Worm (Caenorhabditis elegans) whole organism, L1 larva: ENCODE measurements around the gene tir-1.
A peak's percentile ranks its signal among the peaks of the same experiment; 100 is the strongest.

Source experiments
- C04F5.9 ChIP-seq: sonication (generic microtip); optimal IDR thresholded peaks from 2 replicates; lab custom pipeline; 2016; ENCODE audit warnings: missing genetic modification characterization, missing compliant biosample characterization
- C16A3.4 ChIP-seq: fragments of 150-350 bp; optimal IDR thresholded peaks from 2 replicates; lab custom pipeline; 2014; ENCODE audit warnings: missing biosample characterization, missing genetic modification characterization
- C34B4.2 ChIP-seq: sonication (generic microtip); optimal IDR thresholded peaks from 2 replicates; lab custom pipeline; 2017; ENCODE audit warnings: mild to moderate bottlenecking, missing genetic modification characterization, missing compliant biosample characterization
- aha-1 ChIP-seq: fragments of 150-350 bp; optimal IDR thresholded peaks from 2 replicates; lab custom pipeline; 2014; ENCODE audit warnings: missing biosample characterization, missing genetic modification characterization
- aly-2 ChIP-seq: fragments of 150-350 bp; optimal IDR thresholded peaks from 2 replicates; lab custom pipeline; 2014; ENCODE audit warnings: missing biosample characterization, missing genetic modification characterization
- ama-1 ChIP-seq: fragments of 150-350 bp; optimal IDR thresholded peaks from 2 replicates; lab custom pipeline; 2014
- blmp-1 ChIP-seq: fragments of 150-350 bp; optimal IDR thresholded peaks from 2 replicates; lab custom pipeline; 2014; ENCODE audit warnings: missing biosample characterization, missing genetic modification characterization
- ceh-63 ChIP-seq: fragments of 200-800 bp; sonication (Bioruptor generic); optimal IDR thresholded peaks from 2 replicates; lab custom pipeline; 2018; ENCODE audit warnings: mild to moderate bottlenecking, missing genetic modification characterization, missing compliant biosample characterization
- ceh-8 ChIP-seq: fragments of 200-800 bp; sonication (Bioruptor generic); optimal IDR thresholded peaks from 2 replicates; lab custom pipeline; 2018; ENCODE audit warnings: mild to moderate bottlenecking, missing genetic modification characterization, moderate library complexity, missing compliant biosample characterization
- ceh-82 ChIP-seq, 3 experiments: fragments of 150-350 bp in 1 of 3; sonication (generic microtip) in 2 of 3; optimal IDR thresholded peaks; 2 replicates each; lab custom pipeline; 2014 to 2017; ENCODE audit warnings: missing biosample characterization in 3 of 3, missing genetic modification characterization in 3 of 3
- dpl-1 ChIP-seq, 3 experiments: fragments of 150-350 bp in 2 of 3; sonication (generic microtip) in 1 of 3; optimal IDR thresholded peaks; 2 replicates each; lab custom pipeline; 2014 to 2017; ENCODE audit warnings: missing biosample characterization in 3 of 3, missing genetic modification characterization in 3 of 3, missing genetic modification reagents in 3 of 3
- dsc-1 ChIP-seq: sonication (generic microtip); optimal IDR thresholded peaks from 2 replicates; lab custom pipeline; 2016; ENCODE audit warnings: mild to moderate bottlenecking, missing genetic modification characterization, missing compliant biosample characterization
- efl-1 ChIP-seq, 4 experiments: fragments of 150-350 bp; optimal IDR thresholded peaks in 3 of 4; peaks in 1 of 4; 1 replicate in 1 of 4; 2 replicates in 3 of 4; lab custom pipeline; 2014; ENCODE audit warnings: missing biosample characterization in 2 of 4, missing genetic modification characterization in 2 of 4, missing genetic modification reagents in 2 of 4
- efl-3 ChIP-seq: fragments of 200-800 bp; sonication (Bioruptor generic); optimal IDR thresholded peaks from 2 replicates; lab custom pipeline; 2018; ENCODE audit warnings: mild to moderate bottlenecking, missing genetic modification characterization, missing compliant biosample characterization
- egl-13 ChIP-seq: sonication (generic microtip); optimal IDR thresholded peaks from 2 replicates; lab custom pipeline; 2016; ENCODE audit warnings: missing genotype, missing genetic modification reagents, missing genetic modification characterization, missing compliant biosample characterization
- egl-27 ChIP-seq, 2 experiments: fragments of 150-350 bp in 1 of 2; sonication (generic microtip); optimal IDR thresholded peaks; 3 replicates each; lab custom pipeline; 2017 to 2018; ENCODE audit warnings: missing biosample characterization in 2 of 2, missing genetic modification characterization in 2 of 2, missing genetic modification reagents in 2 of 2
- elt-3 ChIP-seq, 6 experiments: fragments of 150-350 bp in 1 of 6; sonication (generic microtip); optimal IDR thresholded peaks; 2 replicates each; lab custom pipeline; 2017 to 2018; ENCODE audit warnings: missing biosample characterization in 6 of 6, missing genetic modification characterization in 6 of 6, inconsistent platforms in 1 of 6
- fkh-10 ChIP-seq: sonication (generic microtip); optimal IDR thresholded peaks from 2 replicates; lab custom pipeline; 2017; ENCODE audit warnings: missing biosample characterization, missing genetic modification reagents, missing genetic modification characterization
- fkh-8 ChIP-seq: sonication (generic microtip); optimal IDR thresholded peaks from 2 replicates; lab custom pipeline; 2016; ENCODE audit warnings: mild to moderate bottlenecking, missing genetic modification characterization, missing compliant biosample characterization
- hlh-17 ChIP-seq: fragments of 200-800 bp; sonication (Bioruptor generic); optimal IDR thresholded peaks from 2 replicates; lab custom pipeline; 2018; ENCODE audit warnings: missing genetic modification characterization, mild to moderate bottlenecking, missing compliant biosample characterization, moderate library complexity, borderline replicate concordance
- isw-1 ChIP-seq: fragments of 200-800 bp; sonication (Bioruptor generic); IDR thresholded peaks from 2 replicates; pipeline ENCODE4 v1.3.6; 2022; ENCODE audit warnings: missing genetic modification characterization, missing compliant biosample characterization
- lin-14 ChIP-seq: fragments of 200-800 bp; sonication (Bioruptor generic); optimal IDR thresholded peaks from 2 replicates; lab custom pipeline; 2018; ENCODE audit warnings: mild to moderate bottlenecking, missing genetic modification characterization, moderate library complexity, missing compliant biosample characterization
- lin-15B ChIP-seq: fragments of 150-350 bp; sonication (generic microtip); optimal IDR thresholded peaks from 3 replicates; lab custom pipeline; 2014; ENCODE audit warnings: missing biosample characterization, missing genetic modification characterization
- lin-35 ChIP-seq, 2 experiments: fragments of 150-350 bp; optimal IDR thresholded peaks; 2 replicates each; lab custom pipeline; 2014; ENCODE audit warnings: missing biosample characterization in 2 of 2, missing genetic modification characterization in 2 of 2, missing genetic modification reagents in 2 of 2
- lir-3 ChIP-seq: sonication (generic microtip); optimal IDR thresholded peaks from 2 replicates; lab custom pipeline; 2016; ENCODE audit warnings: mild to moderate bottlenecking, missing genetic modification characterization, moderate library complexity, missing compliant biosample characterization; ENCODE audit not compliant: poor library complexity
- lsy-2 ChIP-seq, 2 experiments: fragments of 150-350 bp; optimal IDR thresholded peaks; 2 replicates each; lab custom pipeline; 2014; ENCODE audit warnings: missing biosample characterization in 2 of 2, missing genetic modification characterization in 2 of 2
- mab-9 ChIP-seq: fragments of 200-800 bp; sonication (Bioruptor generic); IDR thresholded peaks from 2 replicates; pipeline ENCODE4 v1.3.6; 2022; ENCODE audit warnings: missing genetic modification reagents, missing genetic modification characterization, missing compliant biosample characterization
- mef-2 ChIP-seq: fragments of 150-350 bp; optimal IDR thresholded peaks from 2 replicates; lab custom pipeline; 2014; ENCODE audit warnings: missing biosample characterization, missing genetic modification characterization
- nhr-11 ChIP-seq: fragments of 150-350 bp; optimal IDR thresholded peaks from 2 replicates; lab custom pipeline; 2014; ENCODE audit warnings: missing biosample characterization, missing genetic modification characterization
- nhr-19 ChIP-seq: fragments of 200-800 bp; sonication (Bioruptor generic); conservative IDR thresholded peaks from 2 replicates; pipeline ENCODE4 v1.3.6; 2022; ENCODE audit warnings: missing genetic modification characterization, missing compliant biosample characterization
- nhr-28 ChIP-seq: fragments of 150-350 bp; optimal IDR thresholded peaks from 2 replicates; lab custom pipeline; 2014; ENCODE audit warnings: missing biosample characterization, missing genetic modification characterization
- nhr-76 ChIP-seq: sonication (generic microtip); optimal IDR thresholded peaks from 2 replicates; lab custom pipeline; 2017; ENCODE audit warnings: missing biosample characterization, missing genetic modification characterization
- nhr-84 ChIP-seq: sonication (generic microtip); optimal IDR thresholded peaks from 2 replicates; lab custom pipeline; 2017; ENCODE audit warnings: missing biosample characterization, missing genetic modification characterization
- pax-3 ChIP-seq: fragments of 200-800 bp; sonication (Bioruptor generic); optimal IDR thresholded peaks from 2 replicates; lab custom pipeline; 2018; ENCODE audit warnings: mild to moderate bottlenecking, missing genetic modification characterization, moderate library complexity, missing compliant biosample characterization
- rnt-1 ChIP-seq: sonication (generic microtip); optimal IDR thresholded peaks from 2 replicates; lab custom pipeline; 2016; ENCODE audit warnings: mild to moderate bottlenecking, missing genetic modification characterization, moderate library complexity, missing compliant biosample characterization
- skn-1 ChIP-seq: fragments of 150-350 bp; optimal IDR thresholded peaks from 2 replicates; lab custom pipeline; 2014; ENCODE audit warnings: missing biosample characterization, missing genetic modification characterization
- snu-23 ChIP-seq: sonication (generic microtip); optimal IDR thresholded peaks from 2 replicates; lab custom pipeline; 2016; ENCODE audit warnings: missing genetic modification characterization, missing compliant biosample characterization
- sox-4 ChIP-seq: sonication (generic microtip); optimal IDR thresholded peaks from 2 replicates; lab custom pipeline; 2016; ENCODE audit warnings: missing genetic modification characterization, missing compliant biosample characterization
- swsn-7 ChIP-seq: sonication (generic microtip); optimal IDR thresholded peaks from 2 replicates; lab custom pipeline; 2016; ENCODE audit warnings: missing genetic modification characterization, missing compliant biosample characterization
- tbx-2 ChIP-seq: sonication (generic microtip); optimal IDR thresholded peaks from 2 replicates; lab custom pipeline; 2016; ENCODE audit warnings: missing genetic modification characterization, missing compliant biosample characterization
- unc-30 ChIP-seq: sonication (generic microtip); optimal IDR thresholded peaks from 2 replicates; lab custom pipeline; 2017; ENCODE audit warnings: missing biosample characterization, missing genetic modification characterization
- unc-86 ChIP-seq: sonication (generic microtip); optimal IDR thresholded peaks from 2 replicates; lab custom pipeline; 2016; ENCODE audit warnings: missing genetic modification characterization, missing compliant biosample characterization
- vab-15 ChIP-seq: sonication (generic microtip); optimal IDR thresholded peaks from 2 replicates; lab custom pipeline; 2017; ENCODE audit warnings: missing genotype, mild to moderate bottlenecking, missing genetic modification characterization, missing compliant biosample characterization
- xbp-1 ChIP-seq: sonication (generic microtip); optimal IDR thresholded peaks from 2 replicates; lab custom pipeline; 2016; ENCODE audit warnings: missing genetic modification characterization, missing compliant biosample characterization
- ztf-11 ChIP-seq, 2 experiments: sonication (generic microtip); optimal IDR thresholded peaks; 2 replicates each; lab custom pipeline; 2016 to 2017; ENCODE audit warnings: missing genetic modification characterization in 2 of 2, missing biosample characterization in 1 of 2, missing compliant biosample characterization in 1 of 2
- ztf-4 ChIP-seq: fragments of 150-350 bp; optimal IDR thresholded peaks from 2 replicates; lab custom pipeline; 2014; ENCODE audit warnings: missing biosample characterization, missing genetic modification characterization

tir-1 gene

DNA sequence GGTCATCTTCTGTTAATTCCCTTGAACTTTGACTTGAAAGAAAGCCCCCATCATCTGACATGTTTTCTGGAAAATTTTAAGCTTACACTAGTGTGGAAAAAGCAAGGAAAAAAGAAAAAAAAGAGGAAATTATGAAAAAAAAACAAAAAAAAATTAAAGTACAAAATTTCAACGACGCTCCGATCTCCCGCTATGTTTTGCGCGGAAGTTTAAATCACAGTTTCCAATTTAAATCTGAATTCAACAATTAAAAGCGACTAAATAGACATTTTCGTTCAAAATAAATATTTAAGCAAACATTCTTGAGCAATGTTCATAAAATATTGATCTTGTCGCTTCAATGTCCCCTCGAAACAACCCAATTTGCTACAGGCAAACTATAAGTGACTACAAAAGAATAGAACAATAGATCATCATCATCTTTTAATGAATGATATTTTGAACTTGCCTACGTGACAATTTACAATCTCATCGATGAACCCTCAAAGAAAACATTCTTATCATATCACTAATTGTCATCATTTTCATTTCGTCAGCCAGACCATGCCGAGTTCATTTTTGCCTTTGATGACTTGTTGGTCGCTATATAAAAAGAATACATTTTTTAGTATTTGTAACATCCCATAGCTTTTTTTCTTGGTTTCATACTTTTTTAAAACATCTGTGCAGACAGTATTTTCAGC lies 20.3 kb upstream of the tir-1 start, which contains the start of the genes metl-6 and nit-1 (continued):
- no peak for TF ChIP-seq rnt-1 (tag; lab: Kevin White, UChicago)
- no peak for TF ChIP-seq tbx-2
- no peak for TF ChIP-seq aly-2 (tag; lab: Kevin White, UChicago)
- TF ChIP-seq unc-86 (tag; lab: Kevin White, UChicago), result no peak
- TF ChIP-seq C34B4.2 (tag; lab: Kevin White, UChicago), result no peak
- TF ChIP-seq, all 84 proteins: peak for 8

DNA sequence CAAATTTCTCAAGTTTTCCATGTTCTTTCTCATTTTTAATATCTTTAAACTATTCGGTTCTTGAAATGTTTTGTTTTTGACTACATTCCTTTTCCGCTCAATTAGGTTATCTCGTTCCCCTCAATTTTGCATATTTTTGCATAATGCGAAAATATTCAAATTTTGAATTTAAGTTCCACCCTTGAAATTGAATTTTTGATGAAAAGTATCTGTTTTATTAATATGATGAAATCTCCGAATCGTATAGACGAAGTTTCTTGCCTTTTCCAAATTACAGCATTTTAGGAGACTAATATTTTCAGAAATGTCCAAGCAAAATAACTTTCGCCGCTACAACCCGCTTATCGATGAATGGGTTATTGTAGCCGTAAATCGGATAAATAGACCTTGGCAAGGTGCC lies 17.1 kb upstream of the tir-1 start, which contains the start of gene ZK1058.3:
Gene ZK1058.3, plus strand, starts transcription at position 301 of the 400 bp plus-strand sequence.
- no peak for TF ChIP-seq efl-1 (optimal IDR thresholded peaks at IDR 0.05; lab: Kevin White, UChicago)
- peak in 1 of 2 experiments; percentile 0 for TF ChIP-seq efl-1 (GFP tag; optimal IDR thresholded peaks at IDR 0.05 in 1 of 2; lab: Kevin White, UChicago)
- TF ChIP-seq ceh-8 (GFP tag; lab: Kevin White, UChicago), result no peak

DNA sequence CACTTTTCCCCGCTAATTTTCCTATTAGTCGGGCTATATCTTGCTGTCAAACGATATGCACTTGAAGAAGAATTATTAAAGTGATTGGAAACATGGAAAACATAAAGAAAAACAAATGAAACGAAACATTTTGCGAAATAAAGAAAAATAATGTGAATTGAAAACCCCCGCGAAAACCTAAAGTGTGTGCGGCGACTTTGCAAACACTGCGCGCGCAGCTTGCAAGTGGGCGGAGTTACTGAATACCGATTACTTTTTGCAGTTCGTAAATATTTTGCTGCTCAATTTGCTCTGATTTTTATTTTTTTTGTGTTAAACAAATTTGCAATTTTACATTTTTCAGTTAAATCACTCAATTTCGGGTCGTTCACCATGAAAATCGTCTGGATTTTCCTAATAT lies 15.2 kb upstream of the tir-1 start, which contains the start of gene ccdc-47:
Gene ccdc-47, plus strand, starts transcription at position 344 of the 400 bp plus-strand sequence.
- TF ChIP-seq ceh-63 (GFP tag; lab: Kevin White, UChicago), result no peak
- TF ChIP-seq nhr-84 (tag; lab: Kevin White, UChicago), result no peak
- peak; percentile 54 for TF ChIP-seq skn-1 (tag; lab: Kevin White, UChicago)
- no peak for TF ChIP-seq egl-27 (tag; optimal IDR thresholded peaks at IDR 0.05; lab: Kevin White, UChicago)
- TF ChIP-seq nhr-28 (tag; lab: Kevin White, UChicago), result no peak
- no peak for TF ChIP-seq efl-3 (GFP tag; lab: Kevin White, UChicago)
- TF ChIP-seq aha-1, result no peak
- TF ChIP-seq lin-35 (GFP tag; optimal IDR thresholded peaks at IDR 0.05; lab: Kevin White, UChicago), result peak; percentile 60 to 91
- peak in 1 of 6 experiments; percentile 70 for TF ChIP-seq elt-3 (tag; optimal IDR thresholded peaks at IDR 0.05; lab: Kevin White, UChicago)
- peak; percentile 22 for TF ChIP-seq ztf-4 (tag; lab: Kevin White, UChicago)
- TF ChIP-seq fkh-10, result no peak
- TF ChIP-seq C04F5.9 (tag; lab: Kevin White, UChicago), result no peak
- TF ChIP-seq vab-15, result no peak
- no peak for TF ChIP-seq hlh-17 (GFP tag; lab: Kevin White, UChicago)
- no peak for TF ChIP-seq ceh-8 (GFP tag; lab: Kevin White, UChicago)
- no peak for TF ChIP-seq egl-13
- TF ChIP-seq pax-3 (tag; lab: Kevin White, UChicago), result no peak
- no peak for TF ChIP-seq nhr-11
- TF ChIP-seq efl-1 (optimal IDR thresholded peaks at IDR 0.05; lab: Kevin White, UChicago), result peak; percentile 46 to 86
- peak; percentile 85 to 98 for TF ChIP-seq efl-1 (GFP tag; optimal IDR thresholded peaks at IDR 0.05 in 1 of 2; lab: Kevin White, UChicago)
- no peak for TF ChIP-seq mab-9
- peak; percentile 58 for TF ChIP-seq nhr-19
- TF ChIP-seq snu-23 (GFP tag; lab: Kevin White, UChicago), result peak; percentile 76
- TF ChIP-seq lsy-2 (tag; optimal IDR thresholded peaks at IDR 0.05; lab: Kevin White, UChicago), result peak; percentile 65 to 75
- peak; percentile 66 for TF ChIP-seq dsc-1
- peak; percentile 40 for TF ChIP-seq lir-3 (tag; lab: Kevin White, UChicago)
- no peak for TF ChIP-seq mef-2 (tag; lab: Kevin White, UChicago)
- TF ChIP-seq C34B4.2 (tag; lab: Kevin White, UChicago), result no peak
- peak in 1 of 2 experiments; percentile 44 for TF ChIP-seq ztf-11 (tag; optimal IDR thresholded peaks at IDR 0.05; lab: Kevin White, UChicago)
- TF ChIP-seq isw-1 (GFP tag; lab: Robert Waterston, UW), result peak; percentile 48
- peak; percentile 62 for TF ChIP-seq blmp-1
- peak; percentile 71 for TF ChIP-seq C16A3.4
- no peak for TF ChIP-seq nhr-76
- TF ChIP-seq swsn-7 (tag; lab: Kevin White, UChicago), result peak; percentile 66
- TF ChIP-seq lin-15B (tag; lab: Kevin White, UChicago), result peak; percentile 45
- peak; percentile 55 for TF ChIP-seq xbp-1 (tag; lab: Kevin White, UChicago)
- no peak for TF ChIP-seq sox-4 (tag; lab: Kevin White, UChicago)
- peak; percentile 41 to 47 (median 44) for TF ChIP-seq ceh-82 (tag; optimal IDR thresholded peaks at IDR 0.05; lab: Kevin White, UChicago)
- TF ChIP-seq dpl-1 (GFP tag; optimal IDR thresholded peaks at IDR 0.05; lab: Kevin White, UChicago), result peak; percentile 78 to 85 (median 84)
- TF ChIP-seq lin-14 (GFP tag; lab: Kevin White, UChicago), result peak; percentile 53
- peak; percentile 34 for TF ChIP-seq fkh-8 (tag; lab: Kevin White, UChicago)
- no peak for TF ChIP-seq unc-30 (tag; lab: Kevin White, UChicago)
- no peak for TF ChIP-seq ama-1
